Worm (Caenorhabditis elegans) whole organism, midembryonic: ENCODE data around the gene twk-36.

Experiments
- T22C8.4 ChIP-seq: fragments of 200-800 bp; sonication (Bioruptor generic); IDR thresholded peaks from 2 replicates; pipeline ENCODE4 v1.3.6; 2022; ENCODE audit warnings: missing genetic modification characterization, missing compliant biosample characterization
- cog-1 ChIP-seq: sonication (generic microtip); optimal IDR thresholded peaks from 2 replicates; lab custom pipeline; 2016; ENCODE audit warnings: missing genetic modification characterization, missing compliant biosample characterization
- flt-1 ChIP-seq: fragments of 200-800 bp; sonication (Bioruptor generic); IDR thresholded peaks from 2 replicates; pipeline ENCODE4 v1.3.6; 2022; ENCODE audit warnings: missing genetic modification characterization, missing compliant biosample characterization
- klf-2 ChIP-seq: fragments of 200-800 bp; sonication (Bioruptor generic); conservative IDR thresholded peaks from 2 replicates; pipeline ENCODE4 v1.3.6; 2022; ENCODE audit warnings: missing genetic modification reagents, missing genetic modification characterization, missing compliant biosample characterization
- med-1 ChIP-seq: sonication (generic microtip); optimal IDR thresholded peaks from 2 replicates; lab custom pipeline; 2017; ENCODE audit warnings: missing genetic modification characterization, mild to moderate bottlenecking, missing compliant biosample characterization, antibody characterized with exemption, missing genetic modification reagents; ENCODE audit not compliant: insufficient read depth
- ref-1 ChIP-seq: fragments of 200-800 bp; sonication (Bioruptor generic); conservative IDR thresholded peaks from 2 replicates; pipeline ENCODE4 v1.3.6; 2022; ENCODE audit warnings: missing genetic modification reagents, missing genetic modification characterization, missing compliant biosample characterization
- tab-1 ChIP-seq: fragments of 200-800 bp; sonication (Bioruptor generic); IDR thresholded peaks from 2 replicates; pipeline ENCODE4 v1.3.6; 2022; ENCODE audit warnings: missing genetic modification characterization, missing compliant biosample characterization
- ztf-23 ChIP-seq: fragments of 200-800 bp; sonication (Bioruptor generic); IDR thresholded peaks from 2 replicates; pipeline ENCODE4 v1.3.6; 2022; ENCODE audit warnings: missing genetic modification reagents, missing genetic modification characterization, missing compliant biosample characterization
- ztf-29 ChIP-seq: fragments of 200-800 bp; sonication (Bioruptor generic); IDR thresholded peaks from 2 replicates; pipeline ENCODE4 v1.3.6; 2022; ENCODE audit warnings: missing genetic modification reagents, missing genetic modification characterization, missing compliant biosample characterization

Gene twk-36

DNA sequence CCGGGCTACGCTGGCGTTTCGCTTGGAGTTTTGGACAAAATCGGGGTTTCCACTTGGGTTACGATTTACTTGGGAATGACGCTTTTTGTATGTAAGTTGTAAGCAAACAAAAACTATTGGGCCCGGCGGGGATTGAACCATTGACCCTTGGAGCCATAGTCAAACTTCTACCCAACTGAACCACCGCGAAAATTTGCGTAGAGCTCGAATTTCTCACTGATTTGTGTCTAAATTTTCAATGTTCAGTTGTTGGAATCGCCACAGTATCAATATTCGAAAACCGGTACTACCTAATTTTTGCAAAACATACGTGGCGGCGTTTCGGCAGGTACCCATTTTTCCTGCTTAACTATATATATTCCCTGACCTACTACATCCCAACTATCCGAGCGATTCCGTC lies 20.9 kb upstream of the twk-36 start:
- TF ChIP-seq ztf-23 (GFP tag; lab: Robert Waterston, UW) (no peak), flt-1 (GFP tag; lab: Robert Waterston, UW) (no peak)

DNA sequence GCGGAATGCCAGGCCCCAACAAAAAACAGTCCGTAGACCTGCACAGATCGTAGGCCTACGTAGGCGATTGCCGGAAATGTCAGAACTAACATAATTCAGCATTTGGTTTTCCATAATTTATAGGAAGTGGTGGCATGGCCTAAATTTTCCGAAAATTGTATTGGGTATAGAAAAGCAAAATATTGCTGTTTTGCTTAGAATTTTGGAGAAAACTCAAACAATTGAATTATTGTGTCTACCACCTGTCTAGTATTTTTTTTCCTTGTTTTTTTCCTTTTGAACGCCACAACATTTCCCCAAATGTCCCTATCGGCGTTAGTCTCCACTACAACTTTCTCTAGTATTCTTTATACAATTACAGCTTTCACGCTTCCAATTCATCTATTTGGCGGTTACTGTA lies 20.4 kb upstream of the twk-36 start, which contains the start of gene srh-284:
srh-284 (plus strand) TSS at position 301 of the 400 bp plus-strand sequence.
- TF ChIP-seq klf-2, result no peak
- TF ChIP-seq T22C8.4 (GFP tag; lab: Robert Waterston, UW), result no peak
- TF ChIP-seq tab-1 (GFP tag; lab: Robert Waterston, UW), result no peak
- no peak for TF ChIP-seq ref-1
- no peak for TF ChIP-seq ztf-29
- no peak for TF ChIP-seq flt-1 (GFP tag; lab: Robert Waterston, UW)
- TF ChIP-seq med-1, result no peak
- no peak for TF ChIP-seq cog-1 (tag; lab: Kevin White, UChicago)
- TF ChIP-seq ztf-23 (GFP tag; lab: Robert Waterston, UW), result no peak

DNA sequence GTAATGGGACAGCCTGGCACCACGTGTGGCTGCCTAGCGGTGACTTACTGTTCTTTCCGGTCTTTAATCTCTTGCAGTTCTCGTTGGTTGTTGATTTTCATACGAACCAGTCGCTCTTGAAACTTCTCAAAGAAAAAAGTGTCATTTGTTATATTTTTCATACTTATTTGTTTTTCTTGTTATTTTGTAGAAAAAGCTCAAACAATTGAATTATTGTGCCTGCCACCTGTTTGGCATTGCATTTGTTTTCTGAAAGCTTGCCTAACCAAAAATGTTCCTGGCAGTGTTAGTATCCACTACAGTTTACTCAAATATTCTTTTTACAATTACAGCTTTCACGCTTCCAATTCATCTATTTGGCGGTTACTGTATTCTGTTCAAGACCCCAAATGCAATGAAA lies 18.2 kb upstream of the twk-36 start, which contains the start of the genes C47A10.16 and srh-283:
C47A10.16 (minus strand) TSS at position 101 of the 400 bp plus-strand sequence.
srh-283 (plus strand) TSS at position 272 of the 400 bp plus-strand sequence.
- no peak for TF ChIP-seq flt-1 (GFP tag; lab: Robert Waterston, UW)
- no peak for TF ChIP-seq med-1
- TF ChIP-seq ref-1, result no peak
- TF ChIP-seq klf-2, result no peak
- no peak for TF ChIP-seq ztf-23 (GFP tag; lab: Robert Waterston, UW)
- no peak for TF ChIP-seq tab-1 (GFP tag; lab: Robert Waterston, UW)

DNA sequence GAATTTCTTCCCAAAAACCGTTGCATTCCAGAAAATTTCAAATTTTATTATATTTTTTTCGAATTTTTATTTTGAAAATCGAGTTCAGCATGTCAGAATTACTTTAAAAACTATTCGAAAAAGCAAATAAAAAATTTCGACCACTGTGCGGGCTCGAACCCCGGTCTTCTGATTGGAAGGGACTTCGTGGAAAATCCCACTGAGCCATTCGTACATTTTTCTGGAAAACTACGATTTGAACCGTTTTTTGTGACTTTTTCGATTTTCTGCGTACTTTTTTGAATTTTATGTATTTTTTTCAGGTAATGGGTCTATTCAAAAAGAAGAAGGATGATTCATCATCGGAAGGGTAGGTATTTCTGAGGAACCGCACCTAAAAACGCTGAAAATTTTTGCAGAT lies 8.7 kb upstream of the twk-36 start, which contains the start of gene pgp-9:
pgp-9 (plus strand) TSS at position 301 of the 400 bp plus-strand sequence.
- TF ChIP-seq flt-1 (GFP tag; lab: Robert Waterston, UW), result no peak
- no peak for TF ChIP-seq ztf-23 (GFP tag; lab: Robert Waterston, UW)

DNA sequence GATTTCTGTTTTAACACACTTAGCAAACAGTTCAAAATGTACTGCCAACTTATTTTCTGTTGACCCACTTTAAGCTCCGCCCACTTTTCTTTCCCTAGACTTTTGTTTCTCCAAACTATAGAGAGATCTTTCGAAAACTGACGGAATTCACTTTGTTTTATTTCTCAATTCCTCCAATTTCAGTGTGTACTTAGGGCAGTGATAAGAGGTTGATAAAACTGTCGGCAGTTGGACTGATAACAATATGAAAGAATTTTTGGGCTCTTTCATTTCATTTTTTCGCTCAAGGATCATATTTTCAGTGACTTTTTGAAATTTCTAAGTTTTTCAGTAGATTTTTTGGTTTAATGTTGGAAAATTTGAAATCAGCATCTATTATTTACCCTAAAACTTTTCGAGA lies 8.1 kb upstream of the twk-36 start:
- no peak for TF ChIP-seq ref-1

DNA sequence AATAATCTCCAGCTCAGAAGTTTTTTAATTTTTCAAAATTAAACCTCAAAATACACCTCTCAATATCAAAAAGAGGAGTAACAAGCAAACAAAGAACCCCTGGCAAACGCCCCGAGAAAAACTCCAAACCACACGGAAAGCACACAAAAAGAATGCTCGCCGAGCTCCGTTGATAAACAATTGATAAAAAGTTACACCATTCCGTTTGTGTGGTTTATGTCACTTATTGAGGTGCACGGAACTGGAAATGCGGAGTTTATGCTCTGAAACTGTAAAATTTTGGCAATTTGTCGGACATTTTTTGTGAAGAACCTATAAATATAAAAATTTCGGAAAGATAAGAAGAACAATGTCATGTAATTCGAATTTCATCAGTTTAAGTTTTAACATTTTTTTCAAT lies 5.5 kb upstream of the twk-36 start:
- no peak for TF ChIP-seq ref-1
- no peak for TF ChIP-seq med-1
- TF ChIP-seq ztf-29, result no peak
- TF ChIP-seq flt-1 (GFP tag; lab: Robert Waterston, UW), result no peak

DNA sequence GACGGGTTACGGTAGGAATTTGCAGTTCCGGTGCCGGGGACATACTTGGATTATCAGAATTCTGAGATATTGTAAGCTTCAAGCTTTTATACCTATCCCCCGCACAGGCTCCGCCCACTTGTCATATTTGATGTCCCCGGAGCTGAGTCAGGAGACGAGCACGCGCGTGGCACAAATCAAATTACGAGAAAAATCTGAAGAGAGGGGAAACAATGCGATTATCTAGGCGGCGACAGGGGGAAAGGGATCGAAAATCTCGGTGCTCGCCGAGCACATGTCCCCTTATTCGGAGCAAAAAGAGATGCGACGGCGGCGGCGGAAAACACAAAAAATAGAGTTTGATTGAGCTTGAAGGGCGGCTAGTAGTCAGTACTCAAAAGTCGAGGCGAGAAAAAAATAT lies 2.3 kb upstream of the twk-36 start, which contains the start of gene R12G8.1:
R12G8.1 (minus strand) TSS at position 63 of the 400 bp plus-strand sequence.
- TF ChIP-seq klf-2 (no peak), ref-1 (no peak)

DNA sequence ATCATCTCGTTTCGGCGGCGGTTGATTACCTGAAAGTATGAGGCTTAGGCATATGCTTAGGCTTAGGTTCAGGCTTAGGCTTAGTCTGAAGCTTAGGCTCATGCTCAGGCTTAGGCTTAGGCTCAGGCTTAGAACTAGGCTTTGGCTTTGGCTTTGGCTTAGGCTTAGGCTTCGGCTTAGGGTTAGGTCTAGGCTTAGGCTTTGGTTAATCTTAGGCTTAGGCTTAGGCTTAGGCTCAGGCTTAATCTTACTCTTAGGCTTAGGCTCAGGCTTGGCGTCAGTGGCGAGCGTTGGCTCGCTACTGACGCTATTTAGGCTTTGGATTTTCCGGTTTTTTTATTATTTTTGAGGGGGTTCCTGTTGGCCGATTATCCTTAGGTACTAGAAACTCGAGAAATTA lies 3.1 kb downstream of the twk-36 start:
- TF ChIP-seq tab-1 (GFP tag; lab: Robert Waterston, UW), result no peak
- TF ChIP-seq ref-1, result no peak
- TF ChIP-seq T22C8.4 (GFP tag; lab: Robert Waterston, UW), result no peak
- no peak for TF ChIP-seq ztf-29
- TF ChIP-seq klf-2, result no peak
- no peak for TF ChIP-seq ztf-23 (GFP tag; lab: Robert Waterston, UW)
- no peak for TF ChIP-seq flt-1 (GFP tag; lab: Robert Waterston, UW)
- TF ChIP-seq cog-1 (tag; lab: Kevin White, UChicago), result no peak
- TF ChIP-seq med-1, result no peak

DNA sequence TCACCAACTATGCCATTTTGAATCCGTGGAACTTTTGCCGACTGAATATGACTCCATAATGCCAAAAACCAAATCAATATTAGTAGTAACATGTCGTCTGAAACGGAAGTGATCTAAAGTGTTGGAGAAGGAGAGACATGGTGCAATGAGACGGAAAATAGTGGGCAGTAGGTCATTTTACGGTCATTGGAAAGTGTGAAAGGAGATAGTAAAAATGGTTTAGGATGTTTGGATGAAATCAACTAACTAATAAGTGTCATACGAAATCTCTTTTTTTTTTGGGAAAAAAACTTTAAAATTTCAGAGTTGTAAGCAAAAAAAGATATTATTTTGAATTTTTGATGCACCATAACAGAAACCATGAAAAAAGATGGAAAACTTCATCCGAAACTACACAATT lies 7.1 kb downstream of the twk-36 start, which contains the start of gene cutl-4:
cutl-4 (minus strand) TSS at position 101 of the 400 bp plus-strand sequence.
- TF ChIP-seq ref-1 (no peak), ztf-29 (no peak), med-1 (no peak), T22C8.4 (GFP tag; lab: Robert Waterston, UW) (no peak), flt-1 (GFP tag; lab: Robert Waterston, UW) (no peak), ztf-23 (GFP tag; lab: Robert Waterston, UW) (no peak)

DNA sequence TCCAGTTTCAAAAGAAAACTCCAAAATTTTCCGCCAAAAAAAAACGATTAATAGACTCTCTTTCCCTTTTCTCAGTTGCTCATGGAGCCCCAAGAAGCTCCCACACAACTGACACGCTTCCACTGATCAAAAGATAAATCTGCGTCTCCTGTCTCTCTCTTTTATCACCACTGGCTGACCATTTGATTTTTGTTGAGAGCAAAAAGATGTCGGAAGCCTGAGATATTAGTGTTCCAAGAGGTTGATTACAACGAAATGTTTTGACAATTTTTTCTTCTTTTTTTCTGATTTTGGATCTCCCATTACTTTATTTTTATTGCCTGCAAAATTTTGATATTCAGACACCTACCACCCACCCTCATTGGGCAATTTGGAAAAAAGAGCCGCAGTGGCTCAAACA lies 14.3 kb downstream of the twk-36 start, which contains the start of gene twk-42:
twk-42 (minus strand) TSS at position 101 of the 400 bp plus-strand sequence.
- TF ChIP-seq tab-1 (GFP tag; lab: Robert Waterston, UW) (no peak), ref-1 (no peak), ztf-23 (GFP tag; lab: Robert Waterston, UW) (no peak), flt-1 (GFP tag; lab: Robert Waterston, UW) (no peak), cog-1 (tag; lab: Kevin White, UChicago) (no peak), T22C8.4 (GFP tag; lab: Robert Waterston, UW) (no peak), med-1 (no peak), klf-2 (no peak), ztf-29 (no peak)

DNA sequence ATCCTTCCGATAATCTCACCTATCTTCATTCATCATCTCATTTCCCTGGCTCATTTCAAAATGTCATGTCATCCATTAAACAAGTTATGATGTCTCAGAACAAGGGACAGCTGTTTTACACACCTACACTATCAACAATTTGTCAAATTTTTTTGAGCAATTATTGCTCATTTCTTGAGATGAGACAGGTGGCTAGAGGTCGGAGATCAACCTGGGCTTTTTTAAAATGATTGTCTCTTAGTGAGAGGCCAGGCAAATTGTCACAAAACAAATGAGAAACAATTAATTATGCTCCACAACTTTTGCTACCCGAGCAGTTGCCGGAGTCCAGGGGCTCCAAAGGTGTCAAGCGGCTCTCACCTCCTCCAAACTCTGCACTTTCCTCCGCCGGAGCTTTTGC lies 18.1 kb downstream of the twk-36 start:
- no peak for TF ChIP-seq klf-2
- TF ChIP-seq ztf-23 (GFP tag; lab: Robert Waterston, UW), result no peak
- TF ChIP-seq tab-1 (GFP tag; lab: Robert Waterston, UW), result no peak

DNA sequence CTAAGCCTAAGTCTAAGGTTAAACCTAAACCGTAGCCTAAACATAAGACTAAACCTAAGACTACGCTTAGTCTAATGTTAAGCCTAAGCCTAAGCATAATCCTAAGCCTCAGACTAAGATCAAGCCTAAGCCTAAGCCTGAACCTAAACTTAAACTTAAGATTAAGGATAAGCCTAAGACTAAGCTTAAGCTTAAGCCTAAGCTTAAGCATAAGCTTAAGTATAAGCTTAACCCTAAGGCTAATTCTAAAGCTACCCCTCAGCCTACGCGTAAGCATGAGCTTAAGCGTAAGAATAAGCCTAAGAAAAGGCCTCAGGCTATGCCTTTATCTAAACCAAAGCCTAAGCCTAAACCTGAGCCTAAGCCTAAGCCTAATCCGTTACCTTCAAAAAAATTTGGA lies 18.5 kb downstream of the twk-36 start:
- TF ChIP-seq ztf-23 (GFP tag; lab: Robert Waterston, UW) (no peak), T22C8.4 (GFP tag; lab: Robert Waterston, UW) (no peak)
